Worm (Caenorhabditis elegans): ENCODE data around the gene Y57G7A.11.

- TF ChIP-seq ztf-11 (tag; optimal IDR thresholded peaks at IDR 0.05) (no peak), ces-1 (GFP tag; optimal IDR thresholded peaks at IDR 0.05) (no peak), mab-5 (tag; optimal IDR thresholded peaks at IDR 0.05) (no peak)
Measured at ce11 chrII:1239433-1240020, 37.2 kb downstream of the Y57G7A.11 start.

All from whole organism, mixed stage, embryonic.